Fruit fly (Drosophila melanogaster) whole organism, embryonic: ENCODE results near the gene CG12702.

ENCODE experiments used
- Aef1 ChIP-seq: fragments of 200-800 bp; sonication (Bioruptor generic); IDR thresholded peaks from 3 replicates; pipeline ENCODE4 v1.3.6; 2022; ENCODE audit warnings: missing biosample characterization, missing genetic modification characterization
- B-H1 ChIP-seq: fragments of 200-800 bp; sonication (Bioruptor generic); IDR thresholded peaks from 3 replicates; pipeline ENCODE4 v1.3.6; 2022; ENCODE audit warnings: missing biosample characterization, missing genetic modification characterization
- BtbVII ChIP-seq: fragments of 200-800 bp; sonication (Bioruptor generic); optimal IDR thresholded peaks from 3 replicates; lab custom pipeline; 2017; ENCODE audit warnings: missing biosample characterization, mild to moderate bottlenecking, missing genetic modification characterization
- CG10979 ChIP-seq: fragments of 200-800 bp; sonication (Bioruptor generic); optimal IDR thresholded peaks from 2 replicates; lab custom pipeline; 2018; ENCODE audit warnings: missing biosample characterization, mild to moderate bottlenecking, missing genetic modification characterization, moderate library complexity
- CG12104 ChIP-seq: fragments of 200-800 bp; sonication (Bioruptor generic); optimal IDR thresholded peaks from 3 replicates; lab custom pipeline; 2016; ENCODE audit warnings: missing biosample characterization, missing genetic modification characterization
- CG15269 ChIP-seq: fragments of 200-800 bp; sonication (Bioruptor generic); optimal IDR thresholded peaks from 2 replicates; lab custom pipeline; 2018; ENCODE audit warnings: missing biosample characterization, mild to moderate bottlenecking, missing genetic modification characterization, moderate library complexity
- CG16815 ChIP-seq: fragments of 200-800 bp; sonication (Bioruptor generic); optimal IDR thresholded peaks from 3 replicates; lab custom pipeline; 2017; ENCODE audit warnings: missing biosample characterization, mild to moderate bottlenecking, missing genetic modification characterization
- CG17802 ChIP-seq: fragments of 200-800 bp; sonication (Bioruptor generic); optimal IDR thresholded peaks from 2 replicates; lab custom pipeline; 2018; ENCODE audit warnings: missing biosample characterization, mild to moderate bottlenecking, missing genetic modification characterization, moderate library complexity
- CG2129 ChIP-seq: fragments of 200-800 bp; sonication (Bioruptor generic); IDR thresholded peaks from 2 replicates; pipeline ENCODE4 v1.3.6; 2022; ENCODE audit warnings: missing biosample characterization, missing genetic modification characterization; ENCODE audit not compliant: partially characterized antibody
- CG2889 ChIP-seq: fragments of 200-800 bp; sonication (Bioruptor generic); IDR thresholded peaks from 3 replicates; pipeline ENCODE4 v1.3.6; 2022; ENCODE audit warnings: missing biosample characterization, missing genetic modification characterization
- CG32772 ChIP-seq: fragments of 200-800 bp; sonication (Bioruptor generic); IDR thresholded peaks from 2 replicates; pipeline ENCODE4 v1.3.6; 2022; ENCODE audit warnings: missing biosample characterization, missing genetic modification characterization
- CG33213 ChIP-seq: fragments of 200-800 bp; sonication (Bioruptor generic); optimal IDR thresholded peaks from 3 replicates; lab custom pipeline; 2016; ENCODE audit warnings: missing biosample characterization, missing genetic modification characterization
- CG3838 ChIP-seq: fragments of 200-800 bp; sonication (Bioruptor generic); optimal IDR thresholded peaks from 3 replicates; lab custom pipeline; 2016; ENCODE audit warnings: missing biosample characterization, missing genetic modification characterization
- CG6272 ChIP-seq: fragments of 200-800 bp; sonication (Bioruptor generic); IDR thresholded peaks from 2 replicates; pipeline ENCODE4 v1.3.6; 2022; ENCODE audit warnings: missing biosample characterization, missing genetic modification characterization
- CG6854 ChIP-seq: fragments of 200-800 bp; sonication (Bioruptor generic); optimal IDR thresholded peaks from 3 replicates; lab custom pipeline; 2017; ENCODE audit warnings: missing biosample characterization, mild to moderate bottlenecking, missing genetic modification characterization
- CG7987 ChIP-seq: fragments of 200-800 bp; sonication (Bioruptor generic); optimal IDR thresholded peaks from 2 replicates; lab custom pipeline; 2018; ENCODE audit warnings: missing biosample characterization, mild to moderate bottlenecking, missing genetic modification characterization, moderate library complexity
- CG8281 ChIP-seq: fragments of 200-800 bp; sonication (Bioruptor generic); optimal IDR thresholded peaks from 2 replicates; lab custom pipeline; 2018; ENCODE audit warnings: missing biosample characterization, mild to moderate bottlenecking, missing genetic modification characterization, moderate library complexity
- CTCF ChIP-seq: fragments of 200-800 bp; sonication (Bioruptor generic); optimal IDR thresholded peaks from 2 replicates; lab custom pipeline; 2017; ENCODE audit warnings: missing biosample characterization, mild to moderate bottlenecking, missing genetic modification characterization, moderate library complexity
- Deaf1 ChIP-seq: fragments of 200-800 bp; optimal IDR thresholded peaks from 3 replicates; lab custom pipeline; 2019; ENCODE audit warnings: missing biosample characterization, mild to moderate bottlenecking, missing genetic modification characterization, moderate library complexity
- Dip3 ChIP-seq: fragments of 200-800 bp; sonication (Bioruptor generic); optimal IDR thresholded peaks from 3 replicates; lab custom pipeline; 2016; ENCODE audit warnings: missing biosample characterization, missing genetic modification characterization
- ERR ChIP-seq: fragments of 200-800 bp; sonication (Bioruptor generic); optimal IDR thresholded peaks from 2 replicates; lab custom pipeline; 2016; ENCODE audit warnings: missing biosample characterization, missing genetic modification characterization
- Fer3 ChIP-seq: fragments of 200-800 bp; sonication (Bioruptor generic); optimal IDR thresholded peaks from 2 replicates; lab custom pipeline; 2018; ENCODE audit warnings: missing biosample characterization, mild to moderate bottlenecking, missing genetic modification characterization, moderate library complexity
- HLH54F ChIP-seq: fragments of 200-800 bp; sonication (Bioruptor generic); optimal IDR thresholded peaks from 3 replicates; lab custom pipeline; 2016; ENCODE audit warnings: missing biosample characterization, missing genetic modification characterization
- Hand ChIP-seq: fragments of 200-800 bp; sonication (Bioruptor generic); optimal IDR thresholded peaks from 2 replicates; lab custom pipeline; 2017; ENCODE audit warnings: mild to moderate bottlenecking, missing biosample characterization, missing genetic modification reagents, missing genetic modification characterization
- Hr39 ChIP-seq: fragments of >200 bp; optimal IDR thresholded peaks from 2 replicates; lab custom pipeline; 2017
- Hr51 ChIP-seq, 2 experiments: fragments of 200-800 bp; sonication (Bioruptor generic); optimal IDR thresholded peaks; 2 replicates in 1 of 2; 3 replicates in 1 of 2; lab custom pipeline; 2016 to 2018; ENCODE audit warnings: missing biosample characterization in 2 of 2, missing genetic modification characterization in 2 of 2, mild to moderate bottlenecking in 1 of 2, moderate library complexity in 1 of 2
- Jarid2 ChIP-seq: fragments of 200-800 bp; sonication (Bioruptor generic); optimal IDR thresholded peaks from 3 replicates; lab custom pipeline; 2017; ENCODE audit warnings: mild to moderate bottlenecking, missing biosample characterization, missing genetic modification reagents, missing genetic modification characterization
- Lim3 ChIP-seq: fragments of 200-800 bp; sonication (Bioruptor generic); IDR thresholded peaks from 2 replicates; pipeline ENCODE4 v1.3.6; 2022; ENCODE audit warnings: missing biosample characterization, missing genetic modification characterization
- Meics ChIP-seq: fragments of 200-800 bp; sonication (Bioruptor generic); optimal IDR thresholded peaks from 2 replicates; lab custom pipeline; 2017; ENCODE audit warnings: missing biosample characterization, mild to moderate bottlenecking, missing genetic modification characterization
- Spps ChIP-seq: fragments of 200-800 bp; sonication (Bioruptor generic); optimal IDR thresholded peaks from 2 replicates; lab custom pipeline; 2018; ENCODE audit warnings: missing biosample characterization, mild to moderate bottlenecking, missing genetic modification characterization
- Xbp1 ChIP-seq: fragments of 200-800 bp; sonication (Bioruptor generic); optimal IDR thresholded peaks from 3 replicates; lab custom pipeline; 2016; ENCODE audit warnings: missing biosample characterization, mild to moderate bottlenecking, missing genetic modification characterization
- Xrp1 ChIP-seq: fragments of 200-800 bp; sonication (Bioruptor generic); IDR thresholded peaks from 2 replicates; pipeline ENCODE4 v1.3.6; 2022; ENCODE audit warnings: missing biosample characterization, missing genetic modification characterization
- ab ChIP-seq: fragments of 200-800 bp; sonication (Bioruptor generic); optimal IDR thresholded peaks from 2 replicates; lab custom pipeline; 2016; ENCODE audit warnings: missing biosample characterization, missing genetic modification characterization
- cato ChIP-seq: fragments of 200-800 bp; sonication (Bioruptor generic); optimal IDR thresholded peaks from 2 replicates; lab custom pipeline; 2016; ENCODE audit warnings: missing biosample characterization, missing genetic modification characterization, borderline replicate concordance
- ci ChIP-seq: fragments of 200-800 bp; sonication (Bioruptor generic); IDR thresholded peaks from 3 replicates; pipeline ENCODE4 v1.3.6; 2022; ENCODE audit warnings: missing biosample characterization, missing genetic modification characterization
- croc ChIP-seq: fragments of 200-800 bp; sonication (Bioruptor generic); conservative IDR thresholded peaks from 3 replicates; pipeline ENCODE4 v1.3.6; 2022; ENCODE audit warnings: missing biosample characterization, missing genetic modification characterization
- danr ChIP-seq: fragments of 200-800 bp; sonication (Bioruptor generic); IDR thresholded peaks from 2 replicates; pipeline ENCODE4 v1.3.6; 2022; ENCODE audit warnings: missing biosample characterization, missing genetic modification characterization
- fd3F ChIP-seq: fragments of 200-800 bp; sonication (Bioruptor generic); optimal IDR thresholded peaks from 2 replicates; lab custom pipeline; 2018; ENCODE audit warnings: missing biosample characterization, mild to moderate bottlenecking, missing genetic modification characterization, moderate library complexity
- fd96Cb ChIP-seq: fragments of 200-800 bp; sonication (Bioruptor generic); optimal IDR thresholded peaks from 2 replicates; lab custom pipeline; 2018; ENCODE audit warnings: missing biosample characterization, mild to moderate bottlenecking, missing genetic modification characterization, moderate library complexity
- grn ChIP-seq: fragments of 200-800 bp; sonication (Bioruptor generic); optimal IDR thresholded peaks from 3 replicates; lab custom pipeline; 2017; ENCODE audit warnings: missing biosample characterization, missing genetic modification characterization
- h ChIP-seq: fragments of >200 bp; optimal IDR thresholded peaks from 2 replicates; lab custom pipeline; 2017
- jigr1 ChIP-seq: fragments of 200-800 bp; sonication (Bioruptor generic); IDR thresholded peaks from 3 replicates; pipeline ENCODE4 v1.3.6; 2022; ENCODE audit warnings: missing biosample characterization, missing genetic modification characterization
- lilli ChIP-seq: fragments of 200-800 bp; sonication (Bioruptor generic); optimal IDR thresholded peaks from 3 replicates; lab custom pipeline; 2016; ENCODE audit warnings: missing biosample characterization, missing genetic modification characterization
- nerfin-2 ChIP-seq: fragments of 200-800 bp; sonication (Bioruptor generic); IDR thresholded peaks from 2 replicates; pipeline ENCODE4 v1.3.6; 2022; ENCODE audit warnings: missing biosample characterization, missing genetic modification characterization; ENCODE audit not compliant: partially characterized antibody
- pho ChIP-seq: fragments of 200-800 bp; sonication (Bioruptor generic); optimal IDR thresholded peaks from 2 replicates; lab custom pipeline; 2016; ENCODE audit warnings: missing biosample characterization, missing genetic modification characterization
- sc ChIP-seq, 3 experiments: fragments of >200 bp in 2 of 3; fragments of 200-800 bp in 1 of 3; sonication (Bioruptor generic) in 1 of 3; optimal IDR thresholded peaks; 2 replicates in 2 of 3; 3 replicates in 1 of 3; lab custom pipeline; 2017; ENCODE audit warnings: mild to moderate bottlenecking in 1 of 3, missing biosample characterization in 1 of 3, missing genetic modification characterization in 1 of 3, missing genetic modification reagents in 1 of 3
- seq ChIP-seq: fragments of 200-800 bp; sonication (Bioruptor generic); IDR thresholded peaks from 2 replicates; pipeline ENCODE4 v1.3.6; 2022; ENCODE audit warnings: missing biosample characterization, missing genetic modification characterization
- stc ChIP-seq: fragments of 200-800 bp; sonication (Bioruptor generic); IDR thresholded peaks from 2 replicates; pipeline ENCODE4 v1.3.6; 2022; ENCODE audit warnings: missing biosample characterization, missing genetic modification characterization
- trh ChIP-seq: fragments of 200-800 bp; sonication (Bioruptor generic); optimal IDR thresholded peaks from 2 replicates; lab custom pipeline; 2016; ENCODE audit warnings: missing biosample characterization, missing genetic modification characterization
- vnd ChIP-seq: fragments of 200-800 bp; sonication (Bioruptor generic); IDR thresholded peaks from 3 replicates; pipeline ENCODE4 v1.3.6; 2022; ENCODE audit warnings: missing biosample characterization, missing genetic modification characterization; ENCODE audit not compliant: partially characterized antibody
- vvl ChIP-seq: fragments of 200-800 bp; sonication (Bioruptor generic); IDR thresholded peaks from 2 replicates; pipeline ENCODE4 v1.3.6; 2022; ENCODE audit warnings: missing biosample characterization, missing genetic modification characterization

The CG12702 gene

DNA sequence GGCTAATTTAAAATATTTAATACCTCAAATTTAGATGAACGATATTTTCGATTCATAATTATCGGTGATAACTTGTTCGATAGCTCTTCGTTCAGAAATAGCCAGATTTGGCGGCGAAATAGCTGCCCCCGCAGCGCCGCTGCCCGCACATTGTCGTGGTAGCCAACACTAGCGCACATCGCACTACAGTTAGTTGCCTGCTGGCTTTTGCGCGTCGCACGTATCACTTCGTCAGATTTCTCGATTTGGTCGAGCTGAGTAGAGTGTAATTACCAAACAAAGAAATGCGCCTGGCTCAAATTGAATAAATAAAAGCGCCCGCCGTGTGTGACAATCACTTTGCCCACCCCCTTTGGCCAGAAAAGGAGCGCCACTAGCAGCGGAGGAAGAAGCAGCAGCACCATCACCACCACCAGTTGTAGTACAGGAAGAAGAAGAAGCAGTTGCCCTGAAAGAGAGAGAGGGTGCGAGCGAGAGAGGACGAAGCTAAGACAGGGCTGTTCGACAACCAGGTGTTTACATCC lies 14.0 kb downstream of the CG12702 start, which contains the start of gene Abcd3 (continued):
- TF ChIP-seq CG12104 (no peak), danr (GFP tag; lab: Robert Waterston, UW) (no peak), cato (no peak), CG2889 (GFP tag; lab: Robert Waterston, UW) (no peak), lilli (peak; percentile 34), Lim3 (GFP tag; lab: Robert Waterston, UW) (no peak), Hand (peak; percentile 34), CG15269 (tag; lab: Kevin White, UChicago) (peak; percentile 15), Xrp1 (GFP tag; lab: Robert Waterston, UW) (no peak), Deaf1 (tag; lab: Kevin White, UChicago) (peak; percentile 42), CG10979 (peak; percentile 43), fd3F (GFP tag; lab: Kevin White, UChicago) (no peak), CG6272 (GFP tag; lab: Robert Waterston, UW) (no peak), jigr1 (GFP tag; lab: Robert Waterston, UW) (no peak), Meics (peak; percentile 29), pho (GFP tag; lab: Kevin White, UChicago) (no peak), croc (GFP tag; lab: Robert Waterston, UW) (no peak), vvl (GFP tag; lab: Robert Waterston, UW) (peak; percentile 58; the same call in 1 of the 2 replicates), CG2129 (GFP tag; lab: Robert Waterston, UW) (no peak), CG33213 (GFP tag; lab: Kevin White, UChicago) (peak; percentile 23), grn (GFP tag; lab: Kevin White, UChicago) (no peak), ci (peak; percentile 68; the same call in 1 of the 3 replicates), trh (GFP tag; lab: Kevin White, UChicago) (no peak), CG32772 (no peak), sc (optimal IDR thresholded peaks at IDR 0.05; lab: Kevin White, UChicago) (no peak), sc (GFP tag; optimal IDR thresholded peaks at IDR 0.05; lab: Kevin White, UChicago) (no peak), HLH54F (peak; percentile 39), CG7987 (GFP tag; lab: Kevin White, UChicago) (peak; percentile 56), Dip3 (GFP tag; lab: Kevin White, UChicago) (no peak), h (no peak), nerfin-2 (GFP tag; lab: Robert Waterston, UW) (peak; percentile 71), Hr51 (GFP tag; optimal IDR thresholded peaks at IDR 0.05; lab: Kevin White, UChicago) (peak in 1 of 2 experiments; percentile 13), Jarid2 (GFP tag; lab: Kevin White, UChicago) (peak; percentile 91), B-H1 (GFP tag; lab: Robert Waterston, UW) (no peak), Xbp1 (GFP tag; lab: Kevin White, UChicago) (peak; percentile 1), CG6854 (GFP tag; lab: Kevin White, UChicago) (peak; percentile 46), CG16815 (GFP tag; lab: Kevin White, UChicago) (no peak), Aef1 (GFP tag; lab: Robert Waterston, UW) (no peak), CG17802 (no peak), seq (GFP tag; lab: Robert Waterston, UW) (peak; percentile 68; the same call in 1 of the 2 replicates), vnd (GFP tag; lab: Robert Waterston, UW) (peak; percentile 14; the same call in 2 of the 3 replicates), Hr39 (lab: Kevin White, UChicago) (no peak), stc (GFP tag; lab: Robert Waterston, UW) (0 out of 2 replicates have a peak, but pooled peaks have one; percentile 12), Spps (no peak), fd96Cb (tag; lab: Kevin White, UChicago) (no peak), CG3838 (no peak), ab (no peak), CTCF (GFP tag; lab: Kevin White, UChicago) (peak; percentile 41), CG8281 (tag; lab: Kevin White, UChicago) (no peak), BtbVII (GFP tag; lab: Kevin White, UChicago) (peak; percentile 60), Fer3 (tag; lab: Kevin White, UChicago) (no peak), ERR (peak; percentile 28)
